Fruit fly (Drosophila melanogaster) whole organism, prepupa: Measurements from ENCODE around the gene Sfp24Bb.
A peak's percentile ranks its signal among the peaks of the same experiment; 100 is the strongest.

Experiments used
- Blimp-1 ChIP-seq: fragments of 200-800 bp; sonication (Bioruptor generic); optimal IDR thresholded peaks from 3 replicates; lab custom pipeline; 2017; ENCODE audit warnings: missing biosample characterization, missing genetic modification characterization, mild to moderate bottlenecking, moderate library complexity, missing genetic modification reagents
- CG10631 ChIP-seq: fragments of 200-800 bp; sonication (Bioruptor generic); optimal IDR thresholded peaks from 2 replicates; lab custom pipeline; 2016; ENCODE audit warnings: missing biosample characterization, missing genetic modification characterization
- CG10669 ChIP-seq: fragments of 200-800 bp; sonication (Bioruptor generic); optimal IDR thresholded peaks from 3 replicates; lab custom pipeline; 2018; ENCODE audit warnings: missing biosample characterization, mild to moderate bottlenecking, missing genetic modification characterization, moderate library complexity
- CG11294 ChIP-seq: fragments of 200-800 bp; sonication (Bioruptor generic); IDR thresholded peaks from 2 replicates; pipeline ENCODE4 v1.3.6; 2022; ENCODE audit warnings: missing biosample characterization, missing genetic modification characterization
- CG15336 ChIP-seq: fragments of 200-800 bp; sonication (Bioruptor generic); IDR thresholded peaks from 2 replicates; pipeline ENCODE4 v1.3.6; 2022; ENCODE audit warnings: missing biosample characterization, missing genetic modification characterization
- CG1621 ChIP-seq: fragments of 200-800 bp; sonication (Bioruptor generic); optimal IDR thresholded peaks from 3 replicates; lab custom pipeline; 2018; ENCODE audit warnings: missing biosample characterization, mild to moderate bottlenecking, missing genetic modification characterization
- CG16779 ChIP-seq: fragments of 200-800 bp; sonication (Bioruptor generic); optimal IDR thresholded peaks from 3 replicates; lab custom pipeline; 2017; ENCODE audit warnings: missing biosample characterization, mild to moderate bottlenecking, missing genetic modification characterization
- CG3032 ChIP-seq: fragments of 200-800 bp; optimal IDR thresholded peaks from 2 replicates; lab custom pipeline; 2019; ENCODE audit warnings: missing biosample characterization, mild to moderate bottlenecking, missing genetic modification characterization, moderate library complexity
- CG31627 ChIP-seq: fragments of 200-800 bp; sonication (Bioruptor generic); optimal IDR thresholded peaks from 3 replicates; lab custom pipeline; 2016; ENCODE audit warnings: missing biosample characterization, missing genetic modification characterization
- CG32006 ChIP-seq: fragments of 200-800 bp; sonication (Bioruptor generic); optimal IDR thresholded peaks from 3 replicates; lab custom pipeline; 2017; ENCODE audit warnings: missing biosample characterization, mild to moderate bottlenecking, missing genetic modification characterization
- CG34406 ChIP-seq: fragments of 200-800 bp; sonication (Bioruptor generic); optimal IDR thresholded peaks from 3 replicates; lab custom pipeline; 2016; ENCODE audit warnings: missing biosample characterization, missing genetic modification characterization
- CG3919 ChIP-seq: fragments of 200-800 bp; sonication (Bioruptor generic); optimal IDR thresholded peaks from 3 replicates; lab custom pipeline; 2016; ENCODE audit warnings: missing biosample characterization, missing genetic modification characterization
- CG6163 ChIP-seq: fragments of 200-800 bp; sonication (Bioruptor generic); IDR thresholded peaks from 3 replicates; pipeline ENCODE4 v1.3.6; 2022; ENCODE audit warnings: missing biosample characterization, missing genetic modification characterization
- CG6276 ChIP-seq: fragments of 200-800 bp; sonication (Bioruptor generic); optimal IDR thresholded peaks from 2 replicates; lab custom pipeline; 2017; ENCODE audit warnings: missing biosample characterization, mild to moderate bottlenecking, missing genetic modification characterization
- CG6808 ChIP-seq: fragments of 200-800 bp; sonication (Bioruptor generic); optimal IDR thresholded peaks from 3 replicates; lab custom pipeline; 2017; ENCODE audit warnings: missing biosample characterization, missing genetic modification characterization, mild to moderate bottlenecking, moderate library complexity, missing genetic modification reagents
- CG7368 ChIP-seq: fragments of 200-800 bp; sonication (Bioruptor generic); optimal IDR thresholded peaks from 3 replicates; lab custom pipeline; 2016; ENCODE audit warnings: missing biosample characterization, missing genetic modification characterization
- CG8319 ChIP-seq: fragments of 200-800 bp; sonication (Bioruptor generic); optimal IDR thresholded peaks from 3 replicates; lab custom pipeline; 2016; ENCODE audit warnings: missing biosample characterization, missing genetic modification characterization
- CG8632 ChIP-seq: fragments of 200-800 bp; sonication (Bioruptor generic); optimal IDR thresholded peaks from 3 replicates; lab custom pipeline; 2016; ENCODE audit warnings: missing biosample characterization, missing genetic modification characterization
- Eip78C ChIP-seq: fragments of 200-800 bp; sonication (Bioruptor generic); peaks from one replicate; lab custom pipeline; 2016; ENCODE audit warnings: missing biosample characterization, missing genetic modification characterization
- Eip93F ChIP-seq: fragments of 200-800 bp; sonication (Bioruptor generic); optimal IDR thresholded peaks from 2 replicates; lab custom pipeline; 2016; ENCODE audit warnings: missing biosample characterization, mild to moderate bottlenecking, missing genetic modification characterization
- Ets21C ChIP-seq: fragments of 200-800 bp; sonication (Bioruptor generic); optimal IDR thresholded peaks from 3 replicates; lab custom pipeline; 2016; ENCODE audit warnings: missing biosample characterization, missing genetic modification characterization
- Ets96B ChIP-seq: fragments of 200-800 bp; optimal IDR thresholded peaks from 2 replicates; lab custom pipeline; 2019; ENCODE audit warnings: missing biosample characterization, mild to moderate bottlenecking, missing genetic modification characterization, moderate library complexity
- Gug ChIP-seq: fragments of 200-800 bp; sonication (Bioruptor generic); IDR thresholded peaks from 2 replicates; pipeline ENCODE4 v1.3.6; 2022; ENCODE audit warnings: missing biosample characterization, missing genetic modification characterization
- Hr39 ChIP-seq: fragments of 200-800 bp; sonication (Bioruptor generic); optimal IDR thresholded peaks from 2 replicates; lab custom pipeline; 2016; ENCODE audit warnings: missing biosample characterization, missing genetic modification characterization
- Hr4 ChIP-seq: fragments of 200-800 bp; sonication (Bioruptor generic); optimal IDR thresholded peaks from 3 replicates; lab custom pipeline; 2016; ENCODE audit warnings: missing biosample characterization, missing genetic modification characterization
- Lpt ChIP-seq: fragments of 200-800 bp; sonication (Bioruptor generic); optimal IDR thresholded peaks from 3 replicates; lab custom pipeline; 2016; ENCODE audit warnings: missing biosample characterization, missing genetic modification characterization
- Met ChIP-seq: fragments of 200-800 bp; sonication (Bioruptor generic); optimal IDR thresholded peaks from 3 replicates; lab custom pipeline; 2016; ENCODE audit warnings: missing biosample characterization, missing genetic modification characterization
- OdsH ChIP-seq: fragments of 200-800 bp; sonication (Bioruptor generic); optimal IDR thresholded peaks from 3 replicates; lab custom pipeline; 2016; ENCODE audit warnings: missing biosample characterization, missing genetic modification characterization
- Smox ChIP-seq: fragments of 200-800 bp; sonication (Bioruptor generic); optimal IDR thresholded peaks from 3 replicates; lab custom pipeline; 2016; ENCODE audit warnings: missing biosample characterization, missing genetic modification characterization
- Sox14 ChIP-seq: fragments of 200-800 bp; sonication (Bioruptor generic); optimal IDR thresholded peaks from 3 replicates; lab custom pipeline; 2016; ENCODE audit warnings: missing biosample characterization, missing genetic modification characterization
- Sox15 ChIP-seq: fragments of 200-800 bp; sonication (Bioruptor generic); optimal IDR thresholded peaks from 3 replicates; lab custom pipeline; 2016; ENCODE audit warnings: missing biosample characterization, missing genetic modification characterization
- acj6 ChIP-seq: fragments of 200-800 bp; sonication (Bioruptor generic); optimal IDR thresholded peaks from 3 replicates; lab custom pipeline; 2016; ENCODE audit warnings: missing biosample characterization, missing genetic modification characterization
- cyc ChIP-seq: fragments of 200-800 bp; sonication (Bioruptor generic); optimal IDR thresholded peaks from 3 replicates; lab custom pipeline; 2016; ENCODE audit warnings: missing biosample characterization, missing genetic modification characterization
- dac ChIP-seq: fragments of 200-800 bp; sonication (Bioruptor generic); optimal IDR thresholded peaks from 2 replicates; lab custom pipeline; 2017; ENCODE audit warnings: missing biosample characterization, mild to moderate bottlenecking, missing genetic modification characterization
- eg ChIP-seq: fragments of 200-800 bp; sonication (Bioruptor generic); IDR thresholded peaks from 3 replicates; pipeline ENCODE4 v1.3.6; 2022; ENCODE audit warnings: missing biosample characterization, missing genetic modification characterization
- fd59A ChIP-seq: fragments of 200-800 bp; sonication (Bioruptor generic); optimal IDR thresholded peaks from 2 replicates; lab custom pipeline; 2017; ENCODE audit warnings: missing biosample characterization, mild to moderate bottlenecking, missing genetic modification characterization, missing genetic modification reagents
- fd85E ChIP-seq: fragments of 200-800 bp; sonication (Bioruptor generic); optimal IDR thresholded peaks from 3 replicates; lab custom pipeline; 2016; ENCODE audit warnings: missing biosample characterization, missing genetic modification characterization
- fkh ChIP-seq: fragments of 200-800 bp; sonication (Bioruptor generic); optimal IDR thresholded peaks from 3 replicates; lab custom pipeline; 2017; ENCODE audit warnings: missing biosample characterization, mild to moderate bottlenecking, missing genetic modification characterization, moderate library complexity
- lz ChIP-seq: fragments of 200-800 bp; sonication (Bioruptor generic); optimal IDR thresholded peaks from 3 replicates; lab custom pipeline; 2016; ENCODE audit warnings: missing biosample characterization, missing genetic modification characterization
- net ChIP-seq: fragments of 200-800 bp; sonication (Bioruptor generic); optimal IDR thresholded peaks from 3 replicates; lab custom pipeline; 2016; ENCODE audit warnings: missing biosample characterization, missing genetic modification characterization
- pdm3 ChIP-seq: fragments of 200-800 bp; sonication (Bioruptor generic); optimal IDR thresholded peaks from 3 replicates; lab custom pipeline; 2016; ENCODE audit warnings: missing biosample characterization, missing genetic modification characterization
- salr ChIP-seq, 2 experiments: fragments of 200-800 bp; sonication (Bioruptor generic); optimal IDR thresholded peaks; 3 replicates each; lab custom pipeline; 2016 to 2018; ENCODE audit warnings: missing biosample characterization in 2 of 2, missing genetic modification characterization in 2 of 2, mild to moderate bottlenecking in 1 of 2
- spab ChIP-seq: fragments of 200-800 bp; sonication (Bioruptor generic); optimal IDR thresholded peaks from 2 replicates; lab custom pipeline; 2017; ENCODE audit warnings: missing biosample characterization, mild to moderate bottlenecking, missing genetic modification characterization, missing genetic modification reagents
- ss ChIP-seq, 2 experiments: fragments of 200-800 bp; sonication (Bioruptor generic); optimal IDR thresholded peaks; 2 replicates in 1 of 2; 3 replicates in 1 of 2; lab custom pipeline; 2017 to 2018; ENCODE audit warnings: mild to moderate bottlenecking in 2 of 2, missing biosample characterization in 2 of 2, missing genetic modification characterization in 2 of 2, moderate library complexity in 1 of 2
- svp ChIP-seq: fragments of 200-800 bp; sonication (Bioruptor generic); peaks from one replicate; lab custom pipeline; 2016; ENCODE audit warnings: missing biosample characterization, missing genetic modification characterization
- topi ChIP-seq: fragments of 200-800 bp; sonication (Bioruptor generic); optimal IDR thresholded peaks from 3 replicates; lab custom pipeline; 2016; ENCODE audit warnings: missing biosample characterization, missing genetic modification characterization
- vri ChIP-seq: fragments of 200-800 bp; sonication (Bioruptor generic); optimal IDR thresholded peaks from 3 replicates; lab custom pipeline; 2016; ENCODE audit warnings: missing biosample characterization, mild to moderate bottlenecking, missing genetic modification characterization

The Sfp24Bb gene

DNA sequence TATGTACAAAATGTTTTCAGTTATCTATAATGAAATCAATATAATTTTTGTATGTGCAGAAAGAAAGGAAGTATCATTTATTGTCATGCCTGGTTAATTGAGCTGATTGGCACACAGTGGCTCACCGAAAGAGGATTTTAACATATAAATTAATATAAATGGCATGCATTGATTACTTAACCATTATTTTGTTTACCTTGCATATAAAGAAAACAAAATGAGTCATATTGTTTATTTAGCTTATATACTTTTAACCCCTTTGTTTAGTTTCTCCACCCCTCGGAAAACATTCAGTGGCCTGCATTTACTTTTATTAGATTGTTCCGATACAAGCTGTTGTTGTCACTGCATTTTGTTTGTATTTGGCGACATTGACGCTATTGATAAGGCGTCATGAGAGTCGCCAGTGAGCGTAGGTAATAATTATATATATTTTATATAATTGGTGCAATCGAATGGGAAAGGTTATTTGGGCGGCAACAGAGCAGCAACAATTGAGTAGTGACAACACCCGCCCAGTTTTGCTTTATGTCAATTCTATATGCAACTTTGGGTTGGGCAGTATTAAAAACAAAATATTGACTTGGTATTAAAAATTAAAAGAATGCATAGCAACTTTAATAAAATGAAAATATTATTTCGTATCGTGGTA lies 21.9 kb downstream of the Sfp24Bb start (continued):
- TF ChIP-seq Met (peak; percentile 44), Hr39 (peak; percentile 34), salr (GFP tag; optimal IDR thresholded peaks at IDR 0.05; lab: Kevin White, UChicago) (no peak), fd85E (GFP tag; lab: Kevin White, UChicago) (no peak), Eip78C (GFP tag; lab: Kevin White, UChicago) (peak; percentile 47), CG31627 (GFP tag; lab: Kevin White, UChicago) (peak; percentile 33), CG10631 (GFP tag; lab: Kevin White, UChicago) (peak; percentile 12), CG6276 (peak; percentile 53), CG15336 (GFP tag; lab: Robert Waterston, UW) (peak; percentile 35; the same call in 1 of the 2 replicates), ss (GFP tag; optimal IDR thresholded peaks at IDR 0.05; lab: Kevin White, UChicago) (peak in 1 of 2 experiments; percentile 17), Gug (peak; percentile 43), dac (GFP tag; lab: Kevin White, UChicago) (no peak), fkh (GFP tag; lab: Kevin White, UChicago) (peak; percentile 46), fd59A (no peak), lz (GFP tag; lab: Kevin White, UChicago) (peak; percentile 36), CG3032 (tag; lab: Kevin White, UChicago) (no peak), OdsH (peak; percentile 61), acj6 (GFP tag; lab: Kevin White, UChicago) (peak; percentile 67), Hr4 (GFP tag; lab: Kevin White, UChicago) (peak; percentile 46), spab (GFP tag; lab: Kevin White, UChicago) (no peak), Lpt (GFP tag; lab: Kevin White, UChicago) (no peak), CG3919 (GFP tag; lab: Kevin White, UChicago) (peak; percentile 38), Sox14 (GFP tag; lab: Kevin White, UChicago) (peak; percentile 65), CG16779 (tag; lab: Kevin White, UChicago) (peak; percentile 5), CG11294 (GFP tag; lab: Robert Waterston, UW) (no peak; the same call in 1 of the 2 replicates), vri (GFP tag; lab: Kevin White, UChicago) (peak; percentile 86), Ets96B (tag; lab: Kevin White, UChicago) (peak; percentile 23), CG6808 (GFP tag; lab: Kevin White, UChicago) (no peak), topi (peak; percentile 1), CG7368 (GFP tag; lab: Kevin White, UChicago) (peak; percentile 35), CG8319 (GFP tag; lab: Kevin White, UChicago) (no peak)

DNA sequence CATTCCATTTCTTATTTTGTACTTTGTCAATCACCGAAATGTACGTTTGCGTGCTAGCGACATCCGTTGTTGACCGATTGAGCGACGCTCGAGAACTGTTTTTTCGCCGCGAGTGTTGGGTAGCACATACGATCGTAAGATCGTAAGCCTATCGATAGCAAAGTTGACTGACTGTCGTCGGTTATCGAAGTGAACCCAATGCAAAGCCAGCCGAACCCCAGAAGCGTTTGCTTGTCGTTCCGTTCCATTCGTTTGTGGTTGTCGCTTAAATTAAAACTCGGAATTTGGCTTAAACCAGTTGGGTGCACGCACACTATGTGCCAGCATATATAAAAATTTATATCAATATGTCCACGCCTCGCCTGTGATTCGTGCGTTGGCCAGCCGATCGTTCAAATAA lies 23.5 kb downstream of the Sfp24Bb start:
- TF ChIP-seq fd85E (GFP tag; lab: Kevin White, UChicago) (no peak), svp (GFP tag; lab: Kevin White, UChicago) (peak; percentile 81), CG8632 (GFP tag; lab: Kevin White, UChicago) (no peak), Eip78C (GFP tag; lab: Kevin White, UChicago) (peak; percentile 7), eg (0 out of 3 replicates have a peak, but pooled peaks have one; percentile 15), CG6163 (GFP tag; lab: Robert Waterston, UW) (0 out of 3 replicates have a peak, but pooled peaks have one; percentile 29)

DNA sequence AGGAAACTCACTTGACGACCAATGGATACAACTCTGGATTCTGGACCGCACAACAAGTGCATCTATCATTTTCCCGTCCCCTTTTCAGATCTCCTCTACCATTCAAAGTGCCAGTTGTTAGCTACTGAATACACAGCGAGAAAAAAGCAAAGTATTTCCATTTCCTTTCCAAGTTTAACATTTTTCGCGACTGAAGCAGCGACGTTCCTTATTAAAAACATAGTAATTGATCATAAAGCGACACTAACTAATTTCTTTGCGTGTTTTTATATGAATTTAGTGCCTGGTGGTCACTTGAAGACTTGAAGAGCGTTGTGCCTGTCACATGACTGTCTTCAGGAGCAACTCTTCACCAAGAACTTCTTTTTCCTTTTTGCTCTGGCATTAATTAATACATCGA lies 24.2 kb downstream of the Sfp24Bb start:
- TF ChIP-seq dac (GFP tag; lab: Kevin White, UChicago) (no peak), CG10669 (GFP tag; lab: Kevin White, UChicago) (no peak), CG7368 (GFP tag; lab: Kevin White, UChicago) (no peak), Smox (GFP tag; lab: Kevin White, UChicago) (no peak), cyc (no peak), Lpt (GFP tag; lab: Kevin White, UChicago) (no peak), svp (GFP tag; lab: Kevin White, UChicago) (no peak), CG10631 (GFP tag; lab: Kevin White, UChicago) (peak; percentile 15), CG6163 (GFP tag; lab: Robert Waterston, UW) (peak; percentile 47; the same call in 1 of the 3 replicates), lz (GFP tag; lab: Kevin White, UChicago) (no peak), CG3032 (tag; lab: Kevin White, UChicago) (no peak), CG32006 (GFP tag; lab: Kevin White, UChicago) (peak; percentile 47), fkh (GFP tag; lab: Kevin White, UChicago) (no peak), topi (no peak), net (GFP tag; lab: Kevin White, UChicago) (peak; percentile 23), pdm3 (GFP tag; lab: Kevin White, UChicago) (no peak), salr (GFP tag; optimal IDR thresholded peaks at IDR 0.05; lab: Kevin White, UChicago) (no peak), Sox15 (GFP tag; lab: Kevin White, UChicago) (no peak), CG1621 (tag; lab: Kevin White, UChicago) (no peak), Blimp-1 (GFP tag; lab: Kevin White, UChicago) (no peak), Ets21C (GFP tag; lab: Kevin White, UChicago) (no peak), CG34406 (GFP tag; lab: Kevin White, UChicago) (no peak), Eip93F (no peak), CG15336 (GFP tag; lab: Robert Waterston, UW) (peak; percentile 60)
